Worm (Caenorhabditis elegans) whole organism, mixed stage, embryonic: ENCODE measurements around the gene T02B11.9.

Experiments used
- ceh-43 ChIP-seq: fragments of 200-800 bp; sonication (Bioruptor generic); optimal IDR thresholded peaks from 2 replicates; lab custom pipeline; 2018; ENCODE audit warnings: mild to moderate bottlenecking, missing genetic modification characterization, moderate library complexity, missing compliant biosample characterization
- ces-1 ChIP-seq: fragments of 150-350 bp; optimal IDR thresholded peaks from 2 replicates; lab custom pipeline; 2014; ENCODE audit warnings: missing biosample characterization, missing genetic modification reagents, missing genetic modification characterization
- flh-1 ChIP-seq: fragments of 200-800 bp; sonication (Bioruptor generic); optimal IDR thresholded peaks from 2 replicates; lab custom pipeline; 2018; ENCODE audit warnings: mild to moderate bottlenecking, missing genetic modification characterization, moderate library complexity, missing compliant biosample characterization
- mep-1 ChIP-seq: fragments of 150-350 bp; optimal IDR thresholded peaks from 2 replicates; lab custom pipeline; 2017; ENCODE audit warnings: missing biosample characterization, missing genetic modification reagents, missing genetic modification characterization, inconsistent platforms
- nhr-12 ChIP-seq: fragments of 150-350 bp; optimal IDR thresholded peaks from 2 replicates; lab custom pipeline; 2014; ENCODE audit warnings: missing biosample characterization, missing genetic modification characterization
- nhr-237 ChIP-seq: fragments of 150-350 bp; optimal IDR thresholded peaks from 2 replicates; lab custom pipeline; 2014; ENCODE audit warnings: missing biosample characterization, missing genetic modification characterization
- nhr-28 ChIP-seq: fragments of 150-350 bp; optimal IDR thresholded peaks from 2 replicates; lab custom pipeline; 2014; ENCODE audit warnings: missing biosample characterization, missing genetic modification characterization
- sem-2 ChIP-seq: fragments of 200-800 bp; sonication (Bioruptor generic); optimal IDR thresholded peaks from 2 replicates; lab custom pipeline; 2018; ENCODE audit warnings: mild to moderate bottlenecking, missing genetic modification characterization, missing compliant biosample characterization
- snpc-4 ChIP-seq: fragments of 150-350 bp; optimal IDR thresholded peaks from 2 replicates; lab custom pipeline; 2014; ENCODE audit warnings: missing biosample characterization, missing genetic modification characterization
- unc-39 ChIP-seq: fragments of 150-350 bp; optimal IDR thresholded peaks from 2 replicates; lab custom pipeline; 2014; ENCODE audit warnings: missing biosample characterization, missing genetic modification characterization
- unc-62 ChIP-seq: fragments of 150-350 bp; optimal IDR thresholded peaks from 2 replicates; lab custom pipeline; 2014; ENCODE audit warnings: missing biosample characterization, missing genetic modification reagents, missing genetic modification characterization
- ztf-11 ChIP-seq: fragments of 150-350 bp; optimal IDR thresholded peaks from 2 replicates; lab custom pipeline; 2014; ENCODE audit warnings: missing biosample characterization, missing genetic modification characterization

The T02B11.9 gene

ce11 chrV:917488-917887 is 41.4 kb downstream of the T02B11.9 start, which contains the start of gene H24K24.2:
TSS of gene H24K24.2 (plus strand) at chrV:917788.
- TF ChIP-seq nhr-237 = no peak
- no peak for TF ChIP-seq ztf-11
- TF ChIP-seq ces-1 (GFP tag; lab: Kevin White, UChicago) = no peak
- TF ChIP-seq sem-2 (GFP tag; lab: Kevin White, UChicago) = no peak
- TF ChIP-seq ceh-43 (GFP tag; lab: Kevin White, UChicago) = no peak
- TF ChIP-seq nhr-28 (tag; lab: Kevin White, UChicago) = no peak
- TF ChIP-seq snpc-4 (tag; lab: Kevin White, UChicago) = no peak
- no peak for TF ChIP-seq flh-1 (GFP tag; lab: Kevin White, UChicago)
- TF ChIP-seq unc-62 (GFP tag; lab: Kevin White, UChicago) = no peak
- TF ChIP-seq mep-1 = no peak
- TF ChIP-seq nhr-12 (tag; lab: Kevin White, UChicago) = no peak
- TF ChIP-seq unc-39 (tag; lab: Kevin White, UChicago) = no peak
